Worm (Caenorhabditis elegans) whole organism, young adult: ENCODE results near the gene rrp-8.

Experiments
- B0019.2 ChIP-seq: fragments of 200-800 bp; sonication (Bioruptor generic); conservative IDR thresholded peaks from 2 replicates; pipeline ENCODE4 v1.3.6; 2022; ENCODE audit warnings: missing genetic modification reagents, missing genetic modification characterization, missing compliant biosample characterization
- B0035.1 ChIP-seq: sonication (generic microtip); optimal IDR thresholded peaks from 2 replicates; lab custom pipeline; 2016; ENCODE audit warnings: missing genetic modification characterization, mild to moderate bottlenecking, missing compliant biosample characterization, missing genotype, missing genetic modification reagents
- D2030.7 ChIP-seq: fragments of 200-800 bp; sonication (Bioruptor generic); IDR thresholded peaks from 2 replicates; pipeline ENCODE4 v1.3.6; 2022; ENCODE audit warnings: missing genetic modification reagents, missing genetic modification characterization, missing compliant biosample characterization
- F23B12.7 ChIP-seq: sonication (generic microtip); optimal IDR thresholded peaks from 2 replicates; lab custom pipeline; 2017; ENCODE audit warnings: missing genetic modification characterization, mild to moderate bottlenecking, missing compliant biosample characterization, antibody characterized with exemption, moderate library complexity; ENCODE audit not compliant: insufficient read depth
- F33H1.4 ChIP-seq: fragments of 200-800 bp; sonication (Bioruptor generic); IDR thresholded peaks from 2 replicates; pipeline ENCODE4 v1.3.6; 2022; ENCODE audit warnings: missing genetic modification reagents, missing genetic modification characterization, missing compliant biosample characterization
- F49E8.2 ChIP-seq: sonication (generic microtip); optimal IDR thresholded peaks from 3 replicates; lab custom pipeline; 2017; ENCODE audit warnings: missing genetic modification characterization, mild to moderate bottlenecking, missing compliant biosample characterization, antibody characterized with exemption, moderate library complexity; ENCODE audit not compliant: insufficient read depth
- Y56A3A.18 ChIP-seq: fragments of 200-800 bp; sonication (Bioruptor generic); IDR thresholded peaks from 2 replicates; pipeline ENCODE4 v1.3.6; 2022; ENCODE audit warnings: missing genetic modification reagents, missing genetic modification characterization, missing compliant biosample characterization
- Y79H2A.3 ChIP-seq: fragments of 200-800 bp; sonication (Bioruptor generic); conservative IDR thresholded peaks from 2 replicates; pipeline ENCODE4 v1.3.6; 2022; ENCODE audit warnings: missing genetic modification reagents, missing genetic modification characterization, missing compliant biosample characterization
- ama-1 ChIP-seq, 3 experiments: fragments of 150-350 bp in 1 of 3; sonication (generic microtip) in 2 of 3; optimal IDR thresholded peaks; 2 replicates each; lab custom pipeline; 2014 to 2018; ENCODE audit warnings: missing biosample characterization in 2 of 3, missing genetic modification characterization in 2 of 3, missing genetic modification reagents in 2 of 3
- cebp-1 ChIP-seq, 2 experiments: fragments of 200-800 bp in 1 of 2; sonication (Bioruptor generic) in 1 of 2; sonication (generic microtip) in 1 of 2; IDR thresholded peaks in 1 of 2; optimal IDR thresholded peaks in 1 of 2; 2 replicates each; pipeline versions ENCODE4 v1.3.6 to Lab custom; 2017 to 2022; ENCODE audit warnings: missing compliant biosample characterization in 2 of 2, missing genetic modification characterization in 2 of 2, mild to moderate bottlenecking in 1 of 2, missing genetic modification reagents in 1 of 2, moderate library complexity in 1 of 2
- ceh-100 ChIP-seq: fragments of 200-800 bp; sonication (Bioruptor generic); IDR thresholded peaks from 2 replicates; pipeline ENCODE4 v1.3.6; 2022; ENCODE audit warnings: missing genetic modification reagents, missing genetic modification characterization, missing compliant biosample characterization
- ceh-27 ChIP-seq: fragments of 200-800 bp; sonication (Bioruptor generic); optimal IDR thresholded peaks from 2 replicates; lab custom pipeline; 2018; ENCODE audit warnings: mild to moderate bottlenecking, missing genetic modification characterization, moderate library complexity, missing compliant biosample characterization
- ceh-91 ChIP-seq: fragments of 200-800 bp; sonication (Bioruptor generic); IDR thresholded peaks from 2 replicates; pipeline ENCODE4 v1.3.6; 2022; ENCODE audit warnings: missing genetic modification reagents, missing genetic modification characterization, missing compliant biosample characterization
- dox-1 ChIP-seq: fragments of 200-800 bp; sonication (Bioruptor generic); IDR thresholded peaks from 2 replicates; pipeline ENCODE4 v1.3.6; 2022; ENCODE audit warnings: missing genetic modification reagents, missing genetic modification characterization, missing compliant biosample characterization
- dpl-1 ChIP-seq: fragments of 150-350 bp; optimal IDR thresholded peaks from 2 replicates; lab custom pipeline; 2014; ENCODE audit warnings: missing biosample characterization, missing genetic modification reagents, missing genetic modification characterization
- efl-1 ChIP-seq: fragments of 150-350 bp; optimal IDR thresholded peaks from 2 replicates; lab custom pipeline; 2014; ENCODE audit warnings: missing biosample characterization, missing genetic modification reagents, missing genetic modification characterization
- egl-18 ChIP-seq: fragments of 200-800 bp; sonication (Bioruptor generic); IDR thresholded peaks from 2 replicates; pipeline ENCODE4 v1.3.6; 2022; ENCODE audit warnings: missing genetic modification reagents, missing genetic modification characterization, missing compliant biosample characterization
- ekl-4 ChIP-seq: fragments of 200-800 bp; sonication (Bioruptor generic); IDR thresholded peaks from 2 replicates; pipeline ENCODE4 v1.3.6; 2022; ENCODE audit warnings: missing genetic modification reagents, missing genetic modification characterization, missing compliant biosample characterization
- hlh-12 ChIP-seq: sonication (generic microtip); optimal IDR thresholded peaks from 2 replicates; lab custom pipeline; 2016; ENCODE audit warnings: missing genetic modification characterization, missing compliant biosample characterization
- hlh-26 ChIP-seq: fragments of 200-800 bp; sonication (Bioruptor generic); conservative IDR thresholded peaks from 2 replicates; pipeline ENCODE4 v1.3.6; 2022; ENCODE audit warnings: missing genetic modification reagents, missing genetic modification characterization, missing compliant biosample characterization
- hrde-1 ChIP-seq: sonication (generic microtip); optimal IDR thresholded peaks from 2 replicates; lab custom pipeline; 2016; ENCODE audit warnings: missing genetic modification characterization, mild to moderate bottlenecking, missing compliant biosample characterization, moderate library complexity, missing genotype, missing genetic modification reagents, borderline replicate concordance
- hsf-1 ChIP-seq: fragments of 200-800 bp; sonication (Bioruptor generic); IDR thresholded peaks from 2 replicates; pipeline ENCODE4 v1.3.6; 2022; ENCODE audit warnings: missing genetic modification reagents, missing genetic modification characterization, missing compliant biosample characterization
- let-607 ChIP-seq, 2 experiments: fragments of 200-800 bp in 1 of 2; sonication (Bioruptor generic) in 1 of 2; sonication (generic microtip) in 1 of 2; optimal IDR thresholded peaks; 2 replicates each; lab custom pipeline; 2016 to 2018; ENCODE audit warnings: mild to moderate bottlenecking in 2 of 2, missing compliant biosample characterization in 2 of 2, missing genetic modification characterization in 2 of 2, moderate library complexity in 2 of 2, missing genotype in 1 of 2
- lin-35 ChIP-seq, 3 experiments: fragments of 150-350 bp in 2 of 3; sonication (generic microtip) in 1 of 3; optimal IDR thresholded peaks; 2 replicates each; lab custom pipeline; 2014 to 2018; ENCODE audit warnings: missing biosample characterization in 3 of 3, missing genetic modification characterization in 3 of 3, missing genetic modification reagents in 3 of 3
- lin-54 ChIP-seq: fragments of 200-800 bp; sonication (Bioruptor generic); optimal IDR thresholded peaks from 2 replicates; lab custom pipeline; 2018; ENCODE audit warnings: mild to moderate bottlenecking, missing genetic modification characterization, missing compliant biosample characterization
- lir-1 ChIP-seq: fragments of 200-800 bp; sonication (Bioruptor generic); conservative IDR thresholded peaks from 2 replicates; pipeline ENCODE4 v1.3.6; 2022; ENCODE audit warnings: missing genetic modification reagents, missing genetic modification characterization, missing compliant biosample characterization
- lsl-1 ChIP-seq: fragments of 200-800 bp; sonication (Bioruptor generic); optimal IDR thresholded peaks from 2 replicates; lab custom pipeline; 2018; ENCODE audit warnings: mild to moderate bottlenecking, missing genetic modification characterization, moderate library complexity, missing compliant biosample characterization
- madf-3 ChIP-seq: fragments of 200-800 bp; sonication (Bioruptor generic); IDR thresholded peaks from 2 replicates; pipeline ENCODE4 v1.3.6; 2022; ENCODE audit warnings: missing genetic modification reagents, missing genetic modification characterization, missing compliant biosample characterization
- madf-8 ChIP-seq: fragments of 200-800 bp; sonication (Bioruptor generic); conservative IDR thresholded peaks from 2 replicates; pipeline ENCODE4 v1.3.6; 2022; ENCODE audit warnings: missing genetic modification reagents, missing genetic modification characterization, missing compliant biosample characterization
- mel-28 ChIP-seq: sonication (generic microtip); optimal IDR thresholded peaks from 2 replicates; lab custom pipeline; 2016; ENCODE audit warnings: borderline replicate concordance, mild to moderate bottlenecking, missing genetic modification characterization, missing compliant biosample characterization
- mes-4 ChIP-seq: sonication (generic microtip); optimal IDR thresholded peaks from 2 replicates; lab custom pipeline; 2016; ENCODE audit warnings: missing genotype, missing genetic modification characterization, missing compliant biosample characterization
- nfya-2 ChIP-seq: fragments of 200-800 bp; sonication (Bioruptor generic); IDR thresholded peaks from 2 replicates; pipeline ENCODE4 v1.3.6; 2022; ENCODE audit warnings: missing genetic modification reagents, missing genetic modification characterization, missing compliant biosample characterization
- nfyb-1 ChIP-seq: fragments of 200-800 bp; sonication (Bioruptor generic); IDR thresholded peaks from 2 replicates; pipeline ENCODE4 v1.3.6; 2022; ENCODE audit warnings: missing genetic modification reagents, missing genetic modification characterization, missing compliant biosample characterization
- nhr-80 ChIP-seq: sonication (generic microtip); optimal IDR thresholded peaks from 2 replicates; lab custom pipeline; 2016; ENCODE audit warnings: missing genetic modification characterization, missing compliant biosample characterization
- nhr-90 ChIP-seq: sonication (generic microtip); optimal IDR thresholded peaks from 2 replicates; lab custom pipeline; 2016; ENCODE audit warnings: missing genotype, mild to moderate bottlenecking, missing genetic modification characterization, missing compliant biosample characterization
- pbrm-1 ChIP-seq: fragments of 200-800 bp; sonication (Bioruptor generic); IDR thresholded peaks from 2 replicates; pipeline ENCODE4 v1.3.6; 2022; ENCODE audit warnings: missing genetic modification reagents, missing genetic modification characterization, missing compliant biosample characterization
- rcor-1 ChIP-seq: fragments of 200-800 bp; sonication (Bioruptor generic); IDR thresholded peaks from 2 replicates; pipeline ENCODE4 v1.3.6; 2022; ENCODE audit warnings: missing genetic modification reagents, missing genetic modification characterization, missing compliant biosample characterization
- repo-1 ChIP-seq: sonication (generic microtip); optimal IDR thresholded peaks from 2 replicates; lab custom pipeline; 2017; ENCODE audit warnings: mild to moderate bottlenecking, missing genetic modification characterization, missing compliant biosample characterization
- snpc-1.3 ChIP-seq: sonication (generic microtip); optimal IDR thresholded peaks from 2 replicates; lab custom pipeline; 2017; ENCODE audit warnings: missing genetic modification characterization, mild to moderate bottlenecking, missing compliant biosample characterization, antibody characterized with exemption, moderate library complexity, missing genotype, missing genetic modification reagents; ENCODE audit not compliant: insufficient read depth
- snpc-3.4 ChIP-seq: sonication (generic microtip); optimal IDR thresholded peaks from 2 replicates; lab custom pipeline; 2017; ENCODE audit warnings: missing genetic modification characterization, mild to moderate bottlenecking, missing compliant biosample characterization, antibody characterized with exemption, moderate library complexity, missing genotype, missing genetic modification reagents
- somi-1 ChIP-seq: fragments of 200-800 bp; sonication (Bioruptor generic); optimal IDR thresholded peaks from 2 replicates; lab custom pipeline; 2018; ENCODE audit warnings: mild to moderate bottlenecking, missing genetic modification characterization, missing compliant biosample characterization
- sptf-2 ChIP-seq: fragments of 200-800 bp; sonication (Bioruptor generic); optimal IDR thresholded peaks from 2 replicates; lab custom pipeline; 2018; ENCODE audit warnings: mild to moderate bottlenecking, missing genetic modification characterization, missing compliant biosample characterization
- xnd-1 ChIP-seq: sonication (generic microtip); optimal IDR thresholded peaks from 2 replicates; lab custom pipeline; 2016; ENCODE audit warnings: missing genotype, missing genetic modification reagents, missing genetic modification characterization, missing compliant biosample characterization
- zfh-2 ChIP-seq: fragments of 200-800 bp; sonication (Bioruptor generic); conservative IDR thresholded peaks from 2 replicates; pipeline ENCODE4 v1.3.6; 2022; ENCODE audit warnings: missing genetic modification reagents, missing genetic modification characterization, missing compliant biosample characterization
- zim-3 ChIP-seq: sonication (generic microtip); optimal IDR thresholded peaks from 2 replicates; lab custom pipeline; 2017; ENCODE audit warnings: mild to moderate bottlenecking, missing genetic modification characterization, moderate library complexity, missing compliant biosample characterization
- ztf-22 ChIP-seq: fragments of 200-800 bp; sonication (Bioruptor generic); optimal IDR thresholded peaks from 2 replicates; lab custom pipeline; 2018; ENCODE audit warnings: mild to moderate bottlenecking, missing genetic modification characterization, moderate library complexity, missing compliant biosample characterization
- ztf-6 ChIP-seq: fragments of 200-800 bp; sonication (Bioruptor generic); IDR thresholded peaks from 2 replicates; pipeline ENCODE4 v1.3.6; 2022; ENCODE audit warnings: missing genetic modification reagents, missing genetic modification characterization, missing compliant biosample characterization

Gene rrp-8

ce11 chrIV:396373-396772, at the start of gene rrp-8 (continued):
- TF ChIP-seq lir-1 (GFP tag; lab: Robert Waterston, UW) (no peak), somi-1 (no peak), F49E8.2 (tag; lab: Kevin White, UChicago) (no peak), F23B12.7 (tag; lab: Kevin White, UChicago) (no peak), hlh-12 (tag; lab: Kevin White, UChicago) (no peak), nfyb-1 (GFP tag; lab: Robert Waterston, UW) (0 out of 2 replicates have a peak, but pooled peaks have one; percentile 43), Y56A3A.18 (GFP tag; lab: Robert Waterston, UW) (no peak), ceh-27 (GFP tag; lab: Kevin White, UChicago) (no peak), nhr-80 (tag; lab: Kevin White, UChicago) (no peak), D2030.7 (GFP tag; lab: Robert Waterston, UW) (no peak), madf-8 (no peak), ama-1 (optimal IDR thresholded peaks at IDR 0.05; lab: Kevin White, UChicago) (no peak), ama-1 (GFP tag; optimal IDR thresholded peaks at IDR 0.05; lab: Kevin White, UChicago) (no peak), zfh-2 (no peak), lsl-1 (no peak), cebp-1 (GFP tag; IDR thresholded peaks at IDR 0.05; lab: Robert Waterston, UW) (no peak), cebp-1 (tag; optimal IDR thresholded peaks at IDR 0.05; lab: Kevin White, UChicago) (peak; percentile 26), zim-3 (no peak), mel-28 (no peak), Y79H2A.3 (GFP tag; lab: Robert Waterston, UW) (no peak), lin-54 (GFP tag; lab: Kevin White, UChicago) (peak; percentile 16), egl-18 (GFP tag; lab: Robert Waterston, UW) (no peak), rcor-1 (GFP tag; lab: Robert Waterston, UW) (no peak), lin-35 (GFP tag; optimal IDR thresholded peaks at IDR 0.05; lab: Kevin White, UChicago) (peak in 1 of 3 experiments; percentile 32), ztf-22 (GFP tag; lab: Kevin White, UChicago) (no peak), hrde-1 (tag; lab: Kevin White, UChicago) (peak; percentile 66), ceh-100 (GFP tag; lab: Robert Waterston, UW) (no peak; the same call in 1 of the 2 replicates), repo-1 (tag; lab: Kevin White, UChicago) (peak; percentile 26), madf-3 (GFP tag; lab: Robert Waterston, UW) (no peak), sptf-2 (GFP tag; lab: Kevin White, UChicago) (no peak), snpc-1.3 (tag; lab: Kevin White, UChicago) (peak; percentile 52), pbrm-1 (GFP tag; lab: Robert Waterston, UW) (no peak), hlh-26 (GFP tag; lab: Robert Waterston, UW) (no peak), ztf-6 (GFP tag; lab: Robert Waterston, UW) (no peak), B0019.2 (GFP tag; lab: Robert Waterston, UW) (no peak), dox-1 (GFP tag; lab: Robert Waterston, UW) (no peak), efl-1 (no peak), dpl-1 (GFP tag; lab: Kevin White, UChicago) (no peak), hsf-1 (GFP tag; lab: Robert Waterston, UW) (no peak), let-607 (tag; optimal IDR thresholded peaks at IDR 0.05; lab: Kevin White, UChicago) (no peak), F33H1.4 (no peak), B0035.1 (peak; percentile 30), ekl-4 (GFP tag; lab: Robert Waterston, UW) (peak; percentile 61; the same call in 1 of the 2 replicates), xnd-1 (tag; lab: Kevin White, UChicago) (no peak), nhr-90 (tag; lab: Kevin White, UChicago) (no peak), ceh-91 (GFP tag; lab: Robert Waterston, UW) (no peak), nfya-2 (no peak), mes-4 (no peak), snpc-3.4 (tag; lab: Kevin White, UChicago) (peak; percentile 57)
